Worm (Caenorhabditis elegans) whole organism, mixed stage, embryonic: ENCODE results near the gene nex-1.
A peak's percentile ranks its signal among the peaks of the same experiment; 100 is the strongest.

Source experiments
- M03D4.4 ChIP-seq: sonication (generic microtip); optimal IDR thresholded peaks from 2 replicates; lab custom pipeline; 2017; ENCODE audit warnings: mild to moderate bottlenecking, missing genetic modification characterization, missing compliant biosample characterization
- bed-3 ChIP-seq: fragments of 200-800 bp; sonication (Bioruptor generic); optimal IDR thresholded peaks from 3 replicates; lab custom pipeline; 2018; ENCODE audit warnings: mild to moderate bottlenecking, missing genetic modification characterization, moderate library complexity, missing compliant biosample characterization
- blmp-1 ChIP-seq: fragments of 150-350 bp; optimal IDR thresholded peaks from 2 replicates; lab custom pipeline; 2014; ENCODE audit warnings: missing biosample characterization, missing genetic modification characterization
- ceh-39 ChIP-seq: fragments of 150-350 bp; optimal IDR thresholded peaks from 2 replicates; lab custom pipeline; 2014; ENCODE audit warnings: missing biosample characterization, missing genetic modification characterization
- ceh-43 ChIP-seq: fragments of 200-800 bp; sonication (Bioruptor generic); optimal IDR thresholded peaks from 2 replicates; lab custom pipeline; 2018; ENCODE audit warnings: mild to moderate bottlenecking, missing genetic modification characterization, moderate library complexity, missing compliant biosample characterization
- ceh-83 ChIP-seq: fragments of 200-800 bp; sonication (Bioruptor generic); optimal IDR thresholded peaks from 2 replicates; lab custom pipeline; 2018; ENCODE audit warnings: mild to moderate bottlenecking, missing genetic modification characterization, missing compliant biosample characterization
- ces-1 ChIP-seq: fragments of 150-350 bp; optimal IDR thresholded peaks from 2 replicates; lab custom pipeline; 2014; ENCODE audit warnings: missing biosample characterization, missing genetic modification reagents, missing genetic modification characterization
- cnd-1 ChIP-seq: fragments of 200-800 bp; sonication (Bioruptor generic); optimal IDR thresholded peaks from 2 replicates; lab custom pipeline; 2018; ENCODE audit warnings: mild to moderate bottlenecking, missing genetic modification characterization, missing compliant biosample characterization
- drap-1 ChIP-seq: fragments of 200-800 bp; sonication (Bioruptor generic); optimal IDR thresholded peaks from 3 replicates; lab custom pipeline; 2018; ENCODE audit warnings: mild to moderate bottlenecking, missing genetic modification characterization, missing compliant biosample characterization
- elt-1 ChIP-seq: sonication (generic microtip); optimal IDR thresholded peaks from 2 replicates; lab custom pipeline; 2017; ENCODE audit warnings: missing genetic modification characterization, mild to moderate bottlenecking, missing compliant biosample characterization, antibody characterized with exemption, moderate library complexity, borderline replicate concordance; ENCODE audit not compliant: insufficient read depth
- elt-3 ChIP-seq: fragments of 150-350 bp; optimal IDR thresholded peaks from 2 replicates; lab custom pipeline; 2014; ENCODE audit warnings: missing biosample characterization, missing genetic modification characterization
- flh-1 ChIP-seq: fragments of 200-800 bp; sonication (Bioruptor generic); optimal IDR thresholded peaks from 2 replicates; lab custom pipeline; 2018; ENCODE audit warnings: mild to moderate bottlenecking, missing genetic modification characterization, moderate library complexity, missing compliant biosample characterization
- ham-2 ChIP-seq: fragments of 200-800 bp; sonication (Bioruptor generic); optimal IDR thresholded peaks from 2 replicates; lab custom pipeline; 2018; ENCODE audit warnings: mild to moderate bottlenecking, missing genetic modification characterization, missing compliant biosample characterization
- hlh-1 ChIP-seq: fragments of 150-350 bp; optimal IDR thresholded peaks from 2 replicates; lab custom pipeline; 2014; ENCODE audit warnings: missing biosample characterization, missing genetic modification reagents, missing genetic modification characterization
- lin-13 ChIP-seq: fragments of 150-350 bp; optimal IDR thresholded peaks from 2 replicates; lab custom pipeline; 2014; ENCODE audit warnings: missing biosample characterization, missing genetic modification characterization
- lin-32 ChIP-seq: fragments of 200-800 bp; sonication (Bioruptor generic); optimal IDR thresholded peaks from 2 replicates; lab custom pipeline; 2018; ENCODE audit warnings: mild to moderate bottlenecking, missing genetic modification characterization, missing compliant biosample characterization
- lsy-2 ChIP-seq: fragments of 150-350 bp; optimal IDR thresholded peaks from 2 replicates; lab custom pipeline; 2014; ENCODE audit warnings: missing biosample characterization, missing genetic modification characterization
- mab-5 ChIP-seq: fragments of 150-350 bp; optimal IDR thresholded peaks from 2 replicates; lab custom pipeline; 2014; ENCODE audit warnings: missing biosample characterization, missing genetic modification characterization
- mep-1 ChIP-seq: fragments of 150-350 bp; optimal IDR thresholded peaks from 2 replicates; lab custom pipeline; 2017; ENCODE audit warnings: missing biosample characterization, missing genetic modification reagents, missing genetic modification characterization, inconsistent platforms
- mls-2 ChIP-seq: sonication (generic microtip); optimal IDR thresholded peaks from 2 replicates; lab custom pipeline; 2016; ENCODE audit warnings: mild to moderate bottlenecking, missing genetic modification characterization, moderate library complexity, missing compliant biosample characterization
- nhr-2 ChIP-seq: fragments of 150-350 bp; optimal IDR thresholded peaks from 2 replicates; lab custom pipeline; 2014; ENCODE audit warnings: missing biosample characterization, missing genetic modification characterization
- nhr-237 ChIP-seq: fragments of 150-350 bp; optimal IDR thresholded peaks from 2 replicates; lab custom pipeline; 2014; ENCODE audit warnings: missing biosample characterization, missing genetic modification characterization
- nhr-28 ChIP-seq: fragments of 150-350 bp; optimal IDR thresholded peaks from 2 replicates; lab custom pipeline; 2014; ENCODE audit warnings: missing biosample characterization, missing genetic modification characterization
- nhr-76 ChIP-seq: sonication (generic microtip); optimal IDR thresholded peaks from 2 replicates; lab custom pipeline; 2017; ENCODE audit warnings: missing biosample characterization, missing genetic modification characterization
- pha-4 ChIP-seq: fragments of 150-350 bp; optimal IDR thresholded peaks from 2 replicates; lab custom pipeline; 2018; ENCODE audit warnings: missing biosample characterization, missing genetic modification reagents, missing genetic modification characterization
- sem-2 ChIP-seq: fragments of 200-800 bp; sonication (Bioruptor generic); optimal IDR thresholded peaks from 2 replicates; lab custom pipeline; 2018; ENCODE audit warnings: mild to moderate bottlenecking, missing genetic modification characterization, missing compliant biosample characterization
- snpc-4 ChIP-seq: fragments of 150-350 bp; optimal IDR thresholded peaks from 2 replicates; lab custom pipeline; 2014; ENCODE audit warnings: missing biosample characterization, missing genetic modification characterization
- sptf-1 ChIP-seq: sonication (generic microtip); optimal IDR thresholded peaks from 2 replicates; lab custom pipeline; 2017; ENCODE audit warnings: mild to moderate bottlenecking, missing genetic modification characterization, moderate library complexity, missing compliant biosample characterization
- tbx-8 ChIP-seq: fragments of 200-800 bp; sonication (Bioruptor generic); optimal IDR thresholded peaks from 2 replicates; lab custom pipeline; 2018; ENCODE audit warnings: mild to moderate bottlenecking, missing genetic modification characterization, moderate library complexity, missing compliant biosample characterization
- unc-120 ChIP-seq: sonication (generic microtip); optimal IDR thresholded peaks from 2 replicates; lab custom pipeline; 2017; ENCODE audit warnings: missing genetic modification characterization, missing compliant biosample characterization; ENCODE audit not compliant: poor library complexity, severe bottlenecking
- unc-62 ChIP-seq: fragments of 150-350 bp; optimal IDR thresholded peaks from 2 replicates; lab custom pipeline; 2014; ENCODE audit warnings: missing biosample characterization, missing genetic modification reagents, missing genetic modification characterization

The nex-1 gene

DNA sequence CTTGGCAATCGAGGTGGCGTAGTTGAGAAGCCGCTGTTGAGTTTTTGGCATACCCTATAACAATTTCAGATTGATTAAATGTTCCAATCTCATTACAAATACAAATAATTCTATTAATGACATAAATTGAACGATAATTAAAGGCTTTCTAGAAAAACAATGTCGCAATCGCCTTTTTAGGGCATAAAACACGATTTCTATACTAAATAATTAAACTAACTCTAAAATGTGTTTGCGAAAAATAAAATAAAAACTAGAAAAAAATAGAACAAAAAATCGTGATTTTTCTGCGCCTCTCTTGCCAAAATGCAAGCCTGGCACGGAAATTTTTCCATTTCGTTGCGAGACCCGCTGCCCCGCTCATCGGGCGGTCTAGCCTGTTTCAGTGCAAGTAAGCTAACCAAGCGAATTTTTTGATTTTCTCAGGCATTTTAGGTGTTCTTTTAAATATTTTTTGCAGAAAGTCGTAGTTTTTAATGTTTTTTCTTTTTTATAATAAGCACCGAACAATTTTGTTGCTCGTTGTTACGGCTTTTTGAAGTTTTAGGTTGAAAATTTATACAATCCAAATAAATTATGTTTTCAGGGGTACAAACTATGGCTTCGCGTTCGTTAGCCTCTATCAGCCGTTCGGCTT, 2.5 kb downstream of the nex-1 start, which contains the start of the genes C34E10.12, C34E10.10 and atp-2:
Gene C34E10.12 (minus strand): TSS at position 51 of the 637 bp plus-strand sequence.
Gene C34E10.10 (minus strand): TSS at position 54 of the 637 bp plus-strand sequence.
Gene atp-2 (plus strand): TSS at position 587 of the 637 bp plus-strand sequence.
- TF ChIP-seq drap-1 (GFP tag; lab: Kevin White, UChicago) (peak; percentile 18), nhr-237 (tag; lab: Kevin White, UChicago) (peak; percentile 80), flh-1 (GFP tag; lab: Kevin White, UChicago) (no peak), hlh-1 (tag; lab: Kevin White, UChicago) (peak; percentile 48), mab-5 (tag; lab: Kevin White, UChicago) (no peak), lin-32 (GFP tag; lab: Kevin White, UChicago) (no peak), mep-1 (tag; lab: Kevin White, UChicago) (peak; percentile 92), mls-2 (tag; lab: Kevin White, UChicago) (no peak), blmp-1 (tag; lab: Kevin White, UChicago) (no peak), tbx-8 (GFP tag; lab: Kevin White, UChicago) (peak; percentile 4), lin-13 (tag; lab: Kevin White, UChicago) (peak; percentile 59), cnd-1 (tag; lab: Kevin White, UChicago) (no peak), nhr-76 (tag; lab: Kevin White, UChicago) (no peak), ceh-83 (GFP tag; lab: Kevin White, UChicago) (no peak), bed-3 (no peak), elt-1 (no peak), ces-1 (peak; percentile 61), nhr-28 (tag; lab: Kevin White, UChicago) (no peak), lsy-2 (tag; lab: Kevin White, UChicago) (peak; percentile 84), M03D4.4 (no peak), elt-3 (tag; lab: Kevin White, UChicago) (no peak), unc-62 (GFP tag; lab: Kevin White, UChicago) (peak; percentile 22), pha-4 (tag; lab: Kevin White, UChicago) (peak; percentile 61), snpc-4 (no peak), unc-120 (peak; percentile 80), sptf-1 (peak; percentile 66), ceh-39 (tag; lab: Kevin White, UChicago) (peak; percentile 50), ceh-43 (no peak), ham-2 (GFP tag; lab: Kevin White, UChicago) (peak; percentile 90)

DNA sequence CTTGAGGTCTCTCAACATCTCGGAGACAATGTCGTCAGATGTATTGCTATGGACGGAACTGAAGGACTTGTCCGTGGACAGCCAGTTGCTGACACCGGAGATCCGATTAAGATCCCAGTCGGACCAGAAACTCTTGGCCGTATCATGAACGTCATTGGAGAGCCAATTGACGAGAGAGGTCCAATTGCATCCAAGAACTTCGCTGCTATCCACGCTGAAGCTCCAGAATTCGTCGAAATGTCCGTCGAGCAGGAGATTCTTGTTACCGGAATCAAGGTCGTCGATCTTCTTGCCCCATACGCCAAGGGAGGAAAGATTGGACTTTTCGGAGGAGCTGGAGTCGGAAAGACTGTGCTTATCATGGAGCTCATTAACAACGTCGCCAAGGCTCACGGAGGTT, 3.4 kb downstream of the nex-1 start:
- TF ChIP-seq sem-2 (GFP tag; lab: Kevin White, UChicago) (no peak), lin-13 (tag; lab: Kevin White, UChicago) (no peak), mep-1 (tag; lab: Kevin White, UChicago) (no peak), drap-1 (GFP tag; lab: Kevin White, UChicago) (no peak), unc-120 (no peak), hlh-1 (tag; lab: Kevin White, UChicago) (no peak), bed-3 (no peak), pha-4 (tag; lab: Kevin White, UChicago) (no peak), nhr-76 (tag; lab: Kevin White, UChicago) (no peak), mab-5 (tag; lab: Kevin White, UChicago) (no peak), flh-1 (GFP tag; lab: Kevin White, UChicago) (no peak), sptf-1 (no peak), ceh-39 (tag; lab: Kevin White, UChicago) (no peak), nhr-2 (no peak), blmp-1 (tag; lab: Kevin White, UChicago) (no peak), ces-1 (no peak)

DNA sequence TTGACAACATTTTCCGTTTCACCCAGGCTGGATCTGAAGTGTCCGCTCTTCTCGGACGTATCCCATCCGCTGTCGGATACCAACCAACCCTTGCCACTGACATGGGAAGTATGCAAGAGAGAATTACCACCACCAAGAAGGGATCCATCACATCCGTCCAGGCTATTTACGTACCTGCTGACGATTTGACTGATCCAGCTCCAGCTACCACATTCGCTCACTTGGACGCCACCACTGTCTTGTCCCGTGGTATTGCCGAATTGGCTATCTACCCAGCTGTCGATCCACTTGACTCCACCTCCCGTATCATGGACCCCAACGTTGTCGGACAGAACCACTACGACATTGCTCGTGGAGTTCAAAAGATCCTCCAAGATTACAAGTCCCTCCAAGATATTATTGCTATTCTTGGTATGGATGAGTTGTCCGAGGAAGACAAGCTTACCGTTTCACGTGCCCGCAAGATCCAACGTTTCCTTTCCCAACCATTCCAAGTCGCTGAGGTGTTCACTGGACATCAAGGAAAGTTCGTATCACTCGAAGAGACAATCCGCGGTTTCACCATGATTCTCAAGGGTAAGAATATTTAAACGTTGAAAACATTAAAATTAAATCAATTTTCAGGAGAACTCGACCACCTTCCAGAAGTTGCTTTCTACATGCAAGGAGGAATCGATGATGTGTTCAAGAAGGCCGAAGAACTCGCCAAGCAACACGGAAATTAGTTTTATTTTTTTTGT, 4.3 kb downstream of the nex-1 start:
- no peak for TF ChIP-seq unc-62 (GFP tag; lab: Kevin White, UChicago)
- no peak for TF ChIP-seq unc-120
- TF ChIP-seq nhr-237 (tag; lab: Kevin White, UChicago): no peak
- no peak for TF ChIP-seq mep-1 (tag; lab: Kevin White, UChicago)
- TF ChIP-seq mab-5 (tag; lab: Kevin White, UChicago): no peak
- TF ChIP-seq, all 35 proteins: peak for 0

DNA sequence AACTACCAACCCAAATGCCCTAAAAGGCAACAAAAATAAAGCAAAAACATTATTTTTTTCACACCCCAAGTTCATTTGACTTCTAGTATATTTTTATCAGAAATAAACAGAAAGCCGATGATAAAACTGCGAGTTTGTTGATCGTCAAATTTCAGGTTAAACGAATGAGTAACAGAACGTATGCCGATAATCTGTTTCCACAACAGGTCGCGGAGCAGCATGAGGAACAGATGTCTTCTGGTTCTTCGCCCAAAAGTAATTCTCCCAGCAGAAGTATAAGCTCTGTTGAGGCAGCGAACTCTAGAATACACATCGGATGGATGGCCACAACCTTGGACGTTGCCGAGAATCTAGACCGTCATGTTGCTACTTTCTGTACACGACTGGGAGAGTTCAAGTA, 5.0 kb downstream of the nex-1 start, which contains the start of gene prmt-5:
Gene prmt-5 (plus strand): TSS at position 141 of the 400 bp plus-strand sequence.
- TF ChIP-seq mep-1 (tag; lab: Kevin White, UChicago) (no peak), mab-5 (tag; lab: Kevin White, UChicago) (no peak), drap-1 (GFP tag; lab: Kevin White, UChicago) (no peak), blmp-1 (tag; lab: Kevin White, UChicago) (no peak), lin-13 (tag; lab: Kevin White, UChicago) (no peak), cnd-1 (tag; lab: Kevin White, UChicago) (no peak), ham-2 (GFP tag; lab: Kevin White, UChicago) (no peak), nhr-76 (tag; lab: Kevin White, UChicago) (no peak), lin-32 (GFP tag; lab: Kevin White, UChicago) (no peak), bed-3 (no peak), snpc-4 (no peak), unc-62 (GFP tag; lab: Kevin White, UChicago) (no peak), ceh-83 (GFP tag; lab: Kevin White, UChicago) (no peak), M03D4.4 (no peak)
- TF ChIP-seq, all 35 proteins: peak for 0
